Worm (Caenorhabditis elegans) whole organism, L4/young adult: ENCODE measurements around the gene srw-72.

Source experiments
- W03F9.2 ChIP-seq: fragments of 150-350 bp; optimal IDR thresholded peaks from 2 replicates; lab custom pipeline; 2014; ENCODE audit warnings: missing biosample characterization, missing genetic modification characterization
- dao-5 ChIP-seq: sonication (generic microtip); optimal IDR thresholded peaks from 2 replicates; lab custom pipeline; 2016; ENCODE audit warnings: missing genotype, missing genetic modification characterization, moderate library complexity, missing compliant biosample characterization
- him-1 ChIP-seq: sonication (generic microtip); optimal IDR thresholded peaks from 2 replicates; lab custom pipeline; 2016; ENCODE audit warnings: missing genotype, missing genetic modification reagents, missing genetic modification characterization, missing compliant biosample characterization

Gene srw-72

DNA sequence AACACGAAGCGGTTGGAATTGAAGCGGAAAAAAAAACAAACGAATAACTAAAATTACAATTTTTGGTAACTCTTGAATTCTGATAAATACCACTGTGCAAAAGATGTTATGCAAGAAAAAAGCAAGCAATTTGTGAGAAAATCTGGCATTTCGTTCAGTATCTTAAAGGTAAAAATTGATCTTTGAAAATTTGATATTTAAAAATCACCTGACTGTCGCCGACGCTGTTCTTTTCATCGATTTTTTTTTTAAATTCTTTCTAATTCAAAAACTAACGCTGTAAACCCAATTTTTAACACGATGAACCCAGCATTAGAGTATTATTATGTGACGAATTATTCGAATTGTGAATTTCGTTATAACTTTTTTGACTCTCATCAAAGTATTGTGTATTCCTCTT, 6.8 kb downstream of the srw-72 start, which contains the start of gene srh-123:
TSS of gene srh-123 (plus strand) at position 301 of the 400 bp plus-strand sequence.
- TF ChIP-seq him-1 (tag; lab: Kevin White, UChicago) (no peak), dao-5 (tag; lab: Kevin White, UChicago) (no peak), W03F9.2 (tag; lab: Kevin White, UChicago) (no peak)

DNA sequence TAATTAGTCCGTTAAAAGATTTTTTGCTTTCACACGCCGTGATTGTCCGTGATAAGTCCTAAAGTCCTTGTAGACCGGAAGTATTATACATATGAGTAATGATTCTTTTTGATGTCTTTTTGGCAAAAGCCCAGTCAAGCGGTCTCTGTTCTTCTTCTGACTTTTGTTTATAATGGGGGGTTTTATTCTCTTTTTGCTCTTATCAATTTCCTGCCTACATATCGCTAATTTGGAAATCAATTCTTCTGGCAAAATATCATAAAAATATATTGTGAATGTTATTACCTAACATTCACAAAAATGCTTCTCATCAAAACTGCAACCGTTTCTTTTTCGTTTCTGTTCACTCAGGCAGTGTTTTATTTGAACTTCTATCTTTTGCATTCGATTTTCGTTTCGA, 9.6 kb downstream of the srw-72 start, which contains the start of gene srbc-61:
TSS of gene srbc-61 (plus strand) at position 301 of the 400 bp plus-strand sequence.
- TF ChIP-seq dao-5 (tag; lab: Kevin White, UChicago) (no peak), W03F9.2 (tag; lab: Kevin White, UChicago) (no peak), him-1 (tag; lab: Kevin White, UChicago) (no peak)

DNA sequence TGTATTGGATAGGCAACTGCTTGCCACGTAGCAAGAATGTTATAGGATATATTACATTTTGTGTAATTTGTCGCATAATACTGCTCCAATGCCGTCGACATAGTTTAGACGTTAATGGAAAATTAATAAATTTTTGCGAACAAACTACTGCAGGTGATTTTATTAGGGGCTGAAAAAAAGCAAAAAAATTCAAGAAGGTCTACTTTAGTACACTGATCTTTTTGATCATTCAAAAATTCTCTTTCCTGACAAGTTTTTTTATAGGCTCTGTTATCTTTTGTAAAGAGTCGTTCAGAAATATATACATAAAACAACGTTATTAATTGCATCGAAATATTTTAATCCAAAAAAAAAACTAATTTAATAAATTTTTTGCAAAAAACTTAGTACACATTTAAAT, 18.2 kb downstream of the srw-72 start, which contains the start of gene srh-111:
TSS of gene srh-111 (minus strand) at position 101 of the 400 bp plus-strand sequence.
- TF ChIP-seq W03F9.2 (tag; lab: Kevin White, UChicago) = no peak
- TF ChIP-seq dao-5 (tag; lab: Kevin White, UChicago) = no peak
- TF ChIP-seq him-1 (tag; lab: Kevin White, UChicago) = no peak

DNA sequence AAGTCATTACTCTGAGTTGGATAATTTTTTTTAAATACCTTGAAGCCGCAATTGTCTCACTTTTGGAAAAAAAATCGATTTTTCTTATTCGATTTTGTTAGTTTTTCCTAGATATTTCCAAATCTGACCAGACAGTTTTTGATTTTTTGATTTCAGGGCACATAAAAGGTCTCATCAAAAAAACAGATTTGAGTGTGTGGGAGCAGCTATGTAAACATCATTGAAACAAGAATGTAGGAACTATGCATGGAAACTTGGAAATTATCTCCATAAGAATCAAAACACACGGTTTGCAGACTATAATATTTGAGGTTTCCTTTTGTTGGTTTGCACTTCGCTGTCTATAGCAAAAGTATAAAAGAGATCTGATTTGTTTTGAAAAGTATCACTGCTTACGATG, 19.2 kb downstream of the srw-72 start, which contains the start of gene scl-24:
TSS of gene scl-24 (plus strand) at position 301 of the 400 bp plus-strand sequence.
- TF ChIP-seq W03F9.2 (tag; lab: Kevin White, UChicago) (no peak), dao-5 (tag; lab: Kevin White, UChicago) (no peak), him-1 (tag; lab: Kevin White, UChicago) (no peak)

DNA sequence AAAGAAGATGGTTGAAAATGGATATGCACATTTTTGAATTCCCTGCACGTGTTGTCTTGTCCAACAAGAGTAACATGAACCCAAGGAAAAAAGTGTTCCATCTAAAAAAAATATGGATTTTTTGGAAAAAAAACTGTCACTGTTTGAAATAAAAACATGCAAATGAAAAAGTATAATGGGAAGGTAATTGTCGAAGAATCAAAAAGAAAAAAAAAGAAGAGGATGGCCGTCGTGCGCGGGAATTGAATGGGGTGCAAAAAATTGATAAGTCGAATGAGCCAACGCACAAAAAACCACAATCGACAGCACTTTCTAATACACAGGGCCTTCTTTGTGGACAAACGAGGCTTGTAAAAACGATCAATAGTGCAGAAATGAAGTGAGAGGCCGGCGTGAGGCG, 26.9 kb downstream of the srw-72 start, which contains the start of gene fbxa-102:
TSS of gene fbxa-102 (minus strand) at position 101 of the 400 bp plus-strand sequence.
- TF ChIP-seq dao-5 (tag; lab: Kevin White, UChicago) = no peak
- no peak for TF ChIP-seq W03F9.2 (tag; lab: Kevin White, UChicago)
- TF ChIP-seq him-1 (tag; lab: Kevin White, UChicago) = no peak

DNA sequence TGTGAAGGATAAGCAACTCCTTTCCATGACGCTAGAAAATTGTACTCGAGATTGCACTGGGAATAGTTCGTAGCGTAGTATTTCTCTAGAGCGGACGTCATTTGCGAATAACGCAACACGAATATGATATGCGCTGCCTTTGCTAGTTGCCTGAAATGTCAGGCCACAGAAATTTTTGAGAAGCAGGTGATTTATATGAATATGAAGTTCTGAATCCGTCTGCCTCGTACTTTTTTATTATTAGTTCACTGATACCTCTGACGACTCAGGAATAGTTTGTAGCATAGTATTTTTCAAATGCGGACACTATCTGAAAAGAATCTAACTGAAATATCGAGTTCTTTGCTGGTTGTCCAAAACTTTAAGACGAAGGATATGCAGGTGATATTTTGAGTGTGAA, 29.2 kb downstream of the srw-72 start, which contains the start of gene srh-118:
TSS of gene srh-118 (minus strand) at position 101 of the 400 bp plus-strand sequence.
- TF ChIP-seq W03F9.2 (tag; lab: Kevin White, UChicago) = no peak
- no peak for TF ChIP-seq dao-5 (tag; lab: Kevin White, UChicago)
- no peak for TF ChIP-seq him-1 (tag; lab: Kevin White, UChicago)

DNA sequence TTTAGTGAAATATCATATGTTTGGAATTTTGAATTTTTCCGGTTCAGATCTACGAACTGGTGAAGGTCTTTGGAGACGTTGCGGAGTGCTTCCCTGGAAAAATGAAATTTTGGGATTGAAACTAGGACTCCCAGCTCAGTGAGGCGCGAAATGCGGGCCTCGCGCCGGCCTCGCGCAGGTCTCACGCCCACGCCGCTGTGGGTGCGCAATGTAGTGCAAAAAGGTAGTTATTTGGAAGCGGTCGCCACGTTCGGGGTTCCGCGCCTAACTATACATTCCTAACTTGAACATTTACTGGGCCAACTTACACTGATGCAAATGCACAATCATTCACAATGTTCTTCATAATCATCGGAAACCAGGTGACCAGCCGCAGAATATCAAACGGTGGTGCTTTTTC, 33.2 kb downstream of the srw-72 start:
- TF ChIP-seq W03F9.2 (tag; lab: Kevin White, UChicago) = no peak
- no peak for TF ChIP-seq dao-5 (tag; lab: Kevin White, UChicago)
- TF ChIP-seq him-1 (tag; lab: Kevin White, UChicago) = no peak

DNA sequence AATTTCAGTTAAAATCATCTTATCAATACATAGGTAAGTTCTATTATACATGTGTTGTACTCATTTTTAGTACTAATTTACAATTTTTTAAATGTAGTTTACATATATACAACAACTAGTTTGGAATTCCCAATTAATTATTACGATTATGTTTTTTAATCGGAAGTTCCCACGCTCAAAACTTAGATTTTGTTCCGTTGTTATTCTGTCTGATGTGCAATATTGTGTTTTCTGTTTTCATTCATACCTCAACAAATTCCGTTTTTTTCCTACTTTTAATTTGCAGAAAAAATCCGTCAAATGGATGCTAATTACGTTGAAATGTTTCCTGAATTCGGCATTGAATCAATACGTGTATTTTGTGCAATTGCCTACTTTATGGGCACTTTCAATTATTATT, 39.4 kb downstream of the srw-72 start, which contains the start of gene srw-31:
TSS of gene srw-31 (plus strand) at position 301 of the 400 bp plus-strand sequence.
- TF ChIP-seq him-1 (tag; lab: Kevin White, UChicago) (no peak), dao-5 (tag; lab: Kevin White, UChicago) (no peak), W03F9.2 (tag; lab: Kevin White, UChicago) (no peak)

DNA sequence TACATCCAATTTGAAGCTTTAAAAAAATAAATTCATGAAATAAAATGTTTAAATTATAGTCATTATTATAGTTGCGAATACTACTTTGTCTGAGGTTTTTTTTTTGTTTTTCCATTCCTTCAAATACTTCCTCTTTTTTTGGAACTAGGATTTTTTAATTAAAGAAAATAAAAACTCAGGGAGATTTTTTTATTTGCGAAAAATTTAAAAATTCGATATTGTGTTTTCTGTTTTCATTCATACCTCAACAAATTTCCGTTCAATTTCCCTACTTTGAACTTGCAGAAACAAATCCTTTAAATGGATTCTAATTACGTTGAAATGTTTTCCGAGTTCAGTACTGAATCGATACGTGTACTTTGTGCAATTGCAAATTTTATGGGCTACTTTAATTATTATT, 41.6 kb downstream of the srw-72 start, which contains the start of gene srw-32:
TSS of gene srw-32 (plus strand) at position 301 of the 400 bp plus-strand sequence.
- no peak for TF ChIP-seq dao-5 (tag; lab: Kevin White, UChicago)
- TF ChIP-seq W03F9.2 (tag; lab: Kevin White, UChicago) = no peak
- no peak for TF ChIP-seq him-1 (tag; lab: Kevin White, UChicago)

DNA sequence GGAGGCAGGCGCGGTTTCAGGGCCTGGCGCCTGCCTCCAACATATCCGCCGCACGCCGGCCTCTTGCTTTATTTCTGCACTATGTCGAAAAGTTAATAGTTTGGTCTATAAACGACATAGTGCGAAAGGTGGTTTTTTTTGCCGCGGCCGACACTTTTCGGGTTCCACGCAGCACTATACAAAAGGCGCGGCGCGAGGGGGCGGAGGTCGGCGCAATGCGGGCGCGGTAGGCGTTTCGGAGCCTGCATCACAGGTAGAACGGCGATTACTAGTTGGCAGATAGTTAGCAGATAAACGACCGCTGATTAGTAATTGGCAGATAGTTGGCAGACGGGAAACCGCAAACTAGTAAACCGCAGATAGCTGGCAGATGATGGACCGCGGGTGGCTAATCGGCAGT, 45.9 kb downstream of the srw-72 start:
- no peak for TF ChIP-seq W03F9.2 (tag; lab: Kevin White, UChicago)
- no peak for TF ChIP-seq dao-5 (tag; lab: Kevin White, UChicago)
- TF ChIP-seq him-1 (tag; lab: Kevin White, UChicago) = no peak

DNA sequence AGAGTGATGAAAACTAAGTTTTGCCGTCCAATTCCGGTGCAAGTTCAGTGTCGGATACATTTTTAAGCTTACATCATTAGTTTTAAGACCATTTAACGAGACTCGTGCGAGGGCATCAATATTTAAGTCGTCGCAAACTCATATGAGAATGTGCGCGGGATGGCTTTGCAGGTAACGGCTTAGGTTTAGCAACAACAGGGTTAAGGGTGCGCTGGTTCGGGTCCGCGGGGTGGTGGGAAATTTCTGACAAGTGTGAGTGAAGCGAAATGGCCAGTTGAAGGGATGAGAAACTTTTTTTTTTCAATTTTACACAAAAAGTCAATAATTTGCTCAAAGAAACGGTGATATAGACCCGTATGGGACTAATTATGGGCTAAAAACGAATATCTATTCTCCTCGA, 47.0 kb downstream of the srw-72 start:
- TF ChIP-seq him-1 (tag; lab: Kevin White, UChicago) (no peak), dao-5 (tag; lab: Kevin White, UChicago) (no peak), W03F9.2 (tag; lab: Kevin White, UChicago) (no peak)
